Worm (Caenorhabditis elegans) whole organism, late embryonic: ENCODE results near the gene dpy-20.

ENCODE experiments used
- ama-1 ChIP-seq: fragments of 150-350 bp; optimal IDR thresholded peaks from 2 replicates; lab custom pipeline; 2014
- ceh-22 ChIP-seq: sonication (generic microtip); optimal IDR thresholded peaks from 2 replicates; lab custom pipeline; 2017; ENCODE audit warnings: missing biosample characterization, missing genetic modification characterization
- ceh-9 ChIP-seq: sonication (generic microtip); optimal IDR thresholded peaks from 2 replicates; lab custom pipeline; 2016; ENCODE audit warnings: mild to moderate bottlenecking, missing genetic modification characterization, inconsistent platforms, missing compliant biosample characterization
- eyg-1 ChIP-seq: sonication (generic microtip); optimal IDR thresholded peaks from 2 replicates; lab custom pipeline; 2016; ENCODE audit warnings: missing genotype, missing genetic modification characterization, missing compliant biosample characterization
- fkh-10 ChIP-seq: fragments of 150-350 bp; optimal IDR thresholded peaks from 2 replicates; lab custom pipeline; 2014; ENCODE audit warnings: missing biosample characterization, missing genetic modification reagents, missing genetic modification characterization
- hlh-13 ChIP-seq: fragments of 200-800 bp; sonication (Bioruptor generic); optimal IDR thresholded peaks from 2 replicates; lab custom pipeline; 2018; ENCODE audit warnings: mild to moderate bottlenecking, missing genetic modification characterization, missing compliant biosample characterization
- madf-2 ChIP-seq: sonication (generic microtip); optimal IDR thresholded peaks from 2 replicates; lab custom pipeline; 2017; ENCODE audit warnings: missing genetic modification characterization, missing compliant biosample characterization

- TF ChIP-seq madf-2 (tag; lab: Kevin White, UChicago) = no peak
- no peak for TF ChIP-seq ceh-9 (tag; lab: Kevin White, UChicago)
- TF ChIP-seq fkh-10 = no peak
- no peak for TF ChIP-seq ceh-22 (tag; lab: Kevin White, UChicago)
- TF ChIP-seq hlh-13 (GFP tag; lab: Kevin White, UChicago) = no peak
- no peak for TF ChIP-seq ama-1 (lab: Kevin White, UChicago)
- TF ChIP-seq eyg-1 (tag; lab: Kevin White, UChicago) = no peak
These were observed 5.0 kb downstream of the dpy-20 start for ce11 chrIV:11695634-11696033.
